Fruit fly (Drosophila melanogaster) whole organism, prepupa: ENCODE data around the gene bmm.

ENCODE experiments used
- Blimp-1 ChIP-seq: fragments of 200-800 bp; sonication (Bioruptor generic); optimal IDR thresholded peaks from 3 replicates; lab custom pipeline; 2017; ENCODE audit warnings: missing biosample characterization, missing genetic modification characterization, mild to moderate bottlenecking, moderate library complexity, missing genetic modification reagents
- CG10631 ChIP-seq: fragments of 200-800 bp; sonication (Bioruptor generic); optimal IDR thresholded peaks from 2 replicates; lab custom pipeline; 2016; ENCODE audit warnings: missing biosample characterization, missing genetic modification characterization
- CG10669 ChIP-seq: fragments of 200-800 bp; sonication (Bioruptor generic); optimal IDR thresholded peaks from 3 replicates; lab custom pipeline; 2018; ENCODE audit warnings: missing biosample characterization, mild to moderate bottlenecking, missing genetic modification characterization, moderate library complexity
- CG11762 ChIP-seq: fragments of 200-800 bp; sonication (Bioruptor generic); optimal IDR thresholded peaks from 3 replicates; lab custom pipeline; 2016; ENCODE audit warnings: missing biosample characterization, missing genetic modification characterization; ENCODE audit not compliant: insufficient read depth
- CG15336 ChIP-seq: fragments of 200-800 bp; sonication (Bioruptor generic); IDR thresholded peaks from 2 replicates; pipeline ENCODE4 v1.3.6; 2022; ENCODE audit warnings: missing biosample characterization, missing genetic modification characterization
- CG16779 ChIP-seq: fragments of 200-800 bp; sonication (Bioruptor generic); optimal IDR thresholded peaks from 3 replicates; lab custom pipeline; 2017; ENCODE audit warnings: missing biosample characterization, mild to moderate bottlenecking, missing genetic modification characterization
- CG3032 ChIP-seq: fragments of 200-800 bp; optimal IDR thresholded peaks from 2 replicates; lab custom pipeline; 2019; ENCODE audit warnings: missing biosample characterization, mild to moderate bottlenecking, missing genetic modification characterization, moderate library complexity
- CG31627 ChIP-seq: fragments of 200-800 bp; sonication (Bioruptor generic); optimal IDR thresholded peaks from 3 replicates; lab custom pipeline; 2016; ENCODE audit warnings: missing biosample characterization, missing genetic modification characterization
- CG32006 ChIP-seq: fragments of 200-800 bp; sonication (Bioruptor generic); optimal IDR thresholded peaks from 3 replicates; lab custom pipeline; 2017; ENCODE audit warnings: missing biosample characterization, mild to moderate bottlenecking, missing genetic modification characterization
- CG3919 ChIP-seq: fragments of 200-800 bp; sonication (Bioruptor generic); optimal IDR thresholded peaks from 3 replicates; lab custom pipeline; 2016; ENCODE audit warnings: missing biosample characterization, missing genetic modification characterization
- CG6163 ChIP-seq: fragments of 200-800 bp; sonication (Bioruptor generic); IDR thresholded peaks from 3 replicates; pipeline ENCODE4 v1.3.6; 2022; ENCODE audit warnings: missing biosample characterization, missing genetic modification characterization
- CG6792 ChIP-seq: fragments of 200-800 bp; sonication (Bioruptor generic); optimal IDR thresholded peaks from 3 replicates; lab custom pipeline; 2016; ENCODE audit warnings: missing biosample characterization, missing genetic modification characterization
- CG6808 ChIP-seq: fragments of 200-800 bp; sonication (Bioruptor generic); optimal IDR thresholded peaks from 3 replicates; lab custom pipeline; 2017; ENCODE audit warnings: missing biosample characterization, missing genetic modification characterization, mild to moderate bottlenecking, moderate library complexity, missing genetic modification reagents
- CG8119 ChIP-seq: fragments of 200-800 bp; sonication (Bioruptor generic); IDR thresholded peaks from 3 replicates; pipeline ENCODE4 v1.3.6; 2022; ENCODE audit warnings: missing biosample characterization, missing genetic modification characterization
- CG8319 ChIP-seq: fragments of 200-800 bp; sonication (Bioruptor generic); optimal IDR thresholded peaks from 3 replicates; lab custom pipeline; 2016; ENCODE audit warnings: missing biosample characterization, missing genetic modification characterization
- Eip75B ChIP-seq: fragments of 200-800 bp; sonication (Bioruptor generic); optimal IDR thresholded peaks from 3 replicates; lab custom pipeline; 2016; ENCODE audit warnings: missing biosample characterization, missing genetic modification characterization
- Eip78C ChIP-seq: fragments of 200-800 bp; sonication (Bioruptor generic); peaks from one replicate; lab custom pipeline; 2016; ENCODE audit warnings: missing biosample characterization, missing genetic modification characterization
- Eip93F ChIP-seq: fragments of 200-800 bp; sonication (Bioruptor generic); optimal IDR thresholded peaks from 2 replicates; lab custom pipeline; 2016; ENCODE audit warnings: missing biosample characterization, mild to moderate bottlenecking, missing genetic modification characterization
- Ets21C ChIP-seq: fragments of 200-800 bp; sonication (Bioruptor generic); optimal IDR thresholded peaks from 3 replicates; lab custom pipeline; 2016; ENCODE audit warnings: missing biosample characterization, missing genetic modification characterization
- Ets96B ChIP-seq: fragments of 200-800 bp; optimal IDR thresholded peaks from 2 replicates; lab custom pipeline; 2019; ENCODE audit warnings: missing biosample characterization, mild to moderate bottlenecking, missing genetic modification characterization, moderate library complexity
- Hr38 ChIP-seq: sonication (Bioruptor generic); optimal IDR thresholded peaks from 2 replicates; lab custom pipeline; 2016; ENCODE audit warnings: missing biosample characterization, missing genetic modification characterization
- Hr39 ChIP-seq: fragments of 200-800 bp; sonication (Bioruptor generic); optimal IDR thresholded peaks from 2 replicates; lab custom pipeline; 2016; ENCODE audit warnings: missing biosample characterization, missing genetic modification characterization
- Hr4 ChIP-seq: fragments of 200-800 bp; sonication (Bioruptor generic); optimal IDR thresholded peaks from 3 replicates; lab custom pipeline; 2016; ENCODE audit warnings: missing biosample characterization, missing genetic modification characterization
- Lpt ChIP-seq: fragments of 200-800 bp; sonication (Bioruptor generic); optimal IDR thresholded peaks from 3 replicates; lab custom pipeline; 2016; ENCODE audit warnings: missing biosample characterization, missing genetic modification characterization
- Met ChIP-seq: fragments of 200-800 bp; sonication (Bioruptor generic); optimal IDR thresholded peaks from 3 replicates; lab custom pipeline; 2016; ENCODE audit warnings: missing biosample characterization, missing genetic modification characterization
- Smox ChIP-seq: fragments of 200-800 bp; sonication (Bioruptor generic); optimal IDR thresholded peaks from 3 replicates; lab custom pipeline; 2016; ENCODE audit warnings: missing biosample characterization, missing genetic modification characterization
- Sox102F ChIP-seq: fragments of 200-800 bp; sonication (Bioruptor generic); optimal IDR thresholded peaks from 2 replicates; lab custom pipeline; 2016; ENCODE audit warnings: missing biosample characterization, mild to moderate bottlenecking, missing genetic modification characterization
- Sox14 ChIP-seq: fragments of 200-800 bp; sonication (Bioruptor generic); optimal IDR thresholded peaks from 3 replicates; lab custom pipeline; 2016; ENCODE audit warnings: missing biosample characterization, missing genetic modification characterization
- achi ChIP-seq: fragments of 200-800 bp; sonication (Bioruptor generic); optimal IDR thresholded peaks from 3 replicates; lab custom pipeline; 2016; ENCODE audit warnings: missing biosample characterization, missing genetic modification characterization
- acj6 ChIP-seq: fragments of 200-800 bp; sonication (Bioruptor generic); optimal IDR thresholded peaks from 3 replicates; lab custom pipeline; 2016; ENCODE audit warnings: missing biosample characterization, missing genetic modification characterization
- cyc ChIP-seq: fragments of 200-800 bp; sonication (Bioruptor generic); optimal IDR thresholded peaks from 3 replicates; lab custom pipeline; 2016; ENCODE audit warnings: missing biosample characterization, missing genetic modification characterization
- dac ChIP-seq: fragments of 200-800 bp; sonication (Bioruptor generic); optimal IDR thresholded peaks from 2 replicates; lab custom pipeline; 2017; ENCODE audit warnings: missing biosample characterization, mild to moderate bottlenecking, missing genetic modification characterization
- eg ChIP-seq: fragments of 200-800 bp; sonication (Bioruptor generic); IDR thresholded peaks from 3 replicates; pipeline ENCODE4 v1.3.6; 2022; ENCODE audit warnings: missing biosample characterization, missing genetic modification characterization
- fd59A ChIP-seq: fragments of 200-800 bp; sonication (Bioruptor generic); optimal IDR thresholded peaks from 2 replicates; lab custom pipeline; 2017; ENCODE audit warnings: missing biosample characterization, mild to moderate bottlenecking, missing genetic modification characterization, missing genetic modification reagents
- fkh ChIP-seq: fragments of 200-800 bp; sonication (Bioruptor generic); optimal IDR thresholded peaks from 3 replicates; lab custom pipeline; 2017; ENCODE audit warnings: missing biosample characterization, mild to moderate bottlenecking, missing genetic modification characterization, moderate library complexity
- net ChIP-seq: fragments of 200-800 bp; sonication (Bioruptor generic); optimal IDR thresholded peaks from 3 replicates; lab custom pipeline; 2016; ENCODE audit warnings: missing biosample characterization, missing genetic modification characterization
- pdm3 ChIP-seq: fragments of 200-800 bp; sonication (Bioruptor generic); optimal IDR thresholded peaks from 3 replicates; lab custom pipeline; 2016; ENCODE audit warnings: missing biosample characterization, missing genetic modification characterization
- salr ChIP-seq, 2 experiments: fragments of 200-800 bp; sonication (Bioruptor generic); optimal IDR thresholded peaks; 3 replicates each; lab custom pipeline; 2016 to 2018; ENCODE audit warnings: missing biosample characterization in 2 of 2, missing genetic modification characterization in 2 of 2, mild to moderate bottlenecking in 1 of 2
- spab ChIP-seq: fragments of 200-800 bp; sonication (Bioruptor generic); optimal IDR thresholded peaks from 2 replicates; lab custom pipeline; 2017; ENCODE audit warnings: missing biosample characterization, mild to moderate bottlenecking, missing genetic modification characterization, missing genetic modification reagents
- ss ChIP-seq, 2 experiments: fragments of 200-800 bp; sonication (Bioruptor generic); optimal IDR thresholded peaks; 2 replicates in 1 of 2; 3 replicates in 1 of 2; lab custom pipeline; 2017 to 2018; ENCODE audit warnings: mild to moderate bottlenecking in 2 of 2, missing biosample characterization in 2 of 2, missing genetic modification characterization in 2 of 2, moderate library complexity in 1 of 2
- svp ChIP-seq: fragments of 200-800 bp; sonication (Bioruptor generic); peaks from one replicate; lab custom pipeline; 2016; ENCODE audit warnings: missing biosample characterization, missing genetic modification characterization
- topi ChIP-seq: fragments of 200-800 bp; sonication (Bioruptor generic); optimal IDR thresholded peaks from 3 replicates; lab custom pipeline; 2016; ENCODE audit warnings: missing biosample characterization, missing genetic modification characterization

Gene bmm

dm6 chr3L:14786230-14786850, at the start of gene bmm, which contains the start of gene Tdrd3 (continued):
- TF ChIP-seq achi (GFP tag; lab: Kevin White, UChicago): peak; percentile 82
- peak; percentile 75 for TF ChIP-seq CG8119 (GFP tag; lab: Robert Waterston, UW)
- no peak for TF ChIP-seq Hr38
- TF ChIP-seq Hr4 (GFP tag; lab: Kevin White, UChicago): peak; percentile 69
- peak; percentile 58 for TF ChIP-seq Ets21C (GFP tag; lab: Kevin White, UChicago)
- peak; percentile 91 for TF ChIP-seq fkh (GFP tag; lab: Kevin White, UChicago)
- TF ChIP-seq CG16779 (tag; lab: Kevin White, UChicago): no peak
- TF ChIP-seq CG6163 (GFP tag; lab: Robert Waterston, UW): peak; percentile 52; the same call in 2 of the 3 replicates
- TF ChIP-seq Ets96B (tag; lab: Kevin White, UChicago): peak; percentile 77

- no peak for TF ChIP-seq Sox14 (GFP tag; lab: Kevin White, UChicago)
- no peak for TF ChIP-seq acj6 (GFP tag; lab: Kevin White, UChicago)
- TF ChIP-seq Lpt (GFP tag; lab: Kevin White, UChicago): no peak
- TF ChIP-seq CG31627 (GFP tag; lab: Kevin White, UChicago): no peak
- TF ChIP-seq Met (GFP tag; lab: Kevin White, UChicago): no peak
- TF ChIP-seq pdm3 (GFP tag; lab: Kevin White, UChicago): no peak
- TF ChIP-seq CG3032: no peak
- TF ChIP-seq CG11762 (GFP tag; lab: Kevin White, UChicago): no peak
These were observed 36.2 kb upstream of the bmm start for dm6 chr3L:14822364-14822763.

- TF ChIP-seq Hr39 (no peak), fkh (GFP tag; lab: Kevin White, UChicago) (peak; percentile 38), topi (GFP tag; lab: Kevin White, UChicago) (no peak), eg (GFP tag; lab: Robert Waterston, UW) (no peak)
These were observed 34.9 kb upstream of the bmm start for dm6 chr3L:14821133-14821532.

- peak in 1 of 2 experiments; percentile 36 for TF ChIP-seq salr (GFP tag; optimal IDR thresholded peaks at IDR 0.05; lab: Kevin White, UChicago)
- peak; percentile 45 for TF ChIP-seq Hr4 (GFP tag; lab: Kevin White, UChicago)
- TF ChIP-seq CG6163 (GFP tag; lab: Robert Waterston, UW): no peak
- no peak for TF ChIP-seq cyc
- TF ChIP-seq CG10669 (GFP tag; lab: Kevin White, UChicago): peak; percentile 13
- TF ChIP-seq CG3032: peak; percentile 2
- TF ChIP-seq Hr38: no peak
- TF ChIP-seq CG6792 (GFP tag; lab: Kevin White, UChicago): no peak
- no peak for TF ChIP-seq Blimp-1
- peak; percentile 36 for TF ChIP-seq CG10631 (GFP tag; lab: Kevin White, UChicago)
- no peak for TF ChIP-seq CG31627 (GFP tag; lab: Kevin White, UChicago)
- no peak for TF ChIP-seq Eip93F
- peak; percentile 14 for TF ChIP-seq CG8319 (GFP tag; lab: Kevin White, UChicago)
- peak; percentile 31 for TF ChIP-seq achi (GFP tag; lab: Kevin White, UChicago)
- TF ChIP-seq Sox14 (GFP tag; lab: Kevin White, UChicago): peak; percentile 26
- TF ChIP-seq Hr39: peak; percentile 31
- peak; percentile 12 for TF ChIP-seq acj6 (GFP tag; lab: Kevin White, UChicago)
- peak; percentile 23 for TF ChIP-seq Ets96B (tag; lab: Kevin White, UChicago)
- no peak for TF ChIP-seq Smox (GFP tag; lab: Kevin White, UChicago)
- peak; percentile 0 for TF ChIP-seq Met (GFP tag; lab: Kevin White, UChicago)
- TF ChIP-seq CG32006 (GFP tag; lab: Kevin White, UChicago): peak; percentile 51
- TF ChIP-seq Eip75B (GFP tag; lab: Kevin White, UChicago): peak; percentile 12
- TF ChIP-seq svp (GFP tag; lab: Kevin White, UChicago): peak; percentile 57
- no peak for TF ChIP-seq CG3919 (GFP tag; lab: Kevin White, UChicago)
- TF ChIP-seq pdm3 (GFP tag; lab: Kevin White, UChicago): peak; percentile 14
- peak; percentile 69 for TF ChIP-seq Eip78C
- no peak for TF ChIP-seq net
- TF ChIP-seq fd59A (GFP tag; lab: Kevin White, UChicago): peak; percentile 2
- no peak for TF ChIP-seq ss (GFP tag; optimal IDR thresholded peaks at IDR 0.05; lab: Kevin White, UChicago)
- TF ChIP-seq dac (GFP tag; lab: Kevin White, UChicago): no peak
- TF ChIP-seq CG15336 (GFP tag; lab: Robert Waterston, UW): no peak
- peak; percentile 6 for TF ChIP-seq CG6808 (GFP tag; lab: Kevin White, UChicago)
- no peak for TF ChIP-seq Sox102F (GFP tag; lab: Kevin White, UChicago)
- TF ChIP-seq Lpt (GFP tag; lab: Kevin White, UChicago): no peak
- peak; percentile 22 for TF ChIP-seq topi (GFP tag; lab: Kevin White, UChicago)
- TF ChIP-seq spab (GFP tag; lab: Kevin White, UChicago): peak; percentile 19
These were observed 30.5 kb upstream of the bmm start for dm6 chr3L:14816666-14817065.
